Fruit fly (Drosophila melanogaster) whole organism, prepupa: ENCODE results near the gene Sema5c.

Source experiments
- Blimp-1 ChIP-seq: fragments of 200-800 bp; sonication (Bioruptor generic); optimal IDR thresholded peaks from 3 replicates; lab custom pipeline; 2017; ENCODE audit warnings: missing biosample characterization, missing genetic modification characterization, mild to moderate bottlenecking, moderate library complexity, missing genetic modification reagents
- CG10631 ChIP-seq: fragments of 200-800 bp; sonication (Bioruptor generic); optimal IDR thresholded peaks from 2 replicates; lab custom pipeline; 2016; ENCODE audit warnings: missing biosample characterization, missing genetic modification characterization
- CG10669 ChIP-seq: fragments of 200-800 bp; sonication (Bioruptor generic); optimal IDR thresholded peaks from 3 replicates; lab custom pipeline; 2018; ENCODE audit warnings: missing biosample characterization, mild to moderate bottlenecking, missing genetic modification characterization, moderate library complexity
- CG11294 ChIP-seq: fragments of 200-800 bp; sonication (Bioruptor generic); IDR thresholded peaks from 2 replicates; pipeline ENCODE4 v1.3.6; 2022; ENCODE audit warnings: missing biosample characterization, missing genetic modification characterization
- CG11902 ChIP-seq: fragments of 200-800 bp; sonication (Bioruptor generic); optimal IDR thresholded peaks from 3 replicates; lab custom pipeline; 2016; ENCODE audit warnings: missing biosample characterization, missing genetic modification characterization
- CG15336 ChIP-seq: fragments of 200-800 bp; sonication (Bioruptor generic); IDR thresholded peaks from 2 replicates; pipeline ENCODE4 v1.3.6; 2022; ENCODE audit warnings: missing biosample characterization, missing genetic modification characterization
- CG1621 ChIP-seq: fragments of 200-800 bp; sonication (Bioruptor generic); optimal IDR thresholded peaks from 3 replicates; lab custom pipeline; 2018; ENCODE audit warnings: missing biosample characterization, mild to moderate bottlenecking, missing genetic modification characterization
- CG31627 ChIP-seq: fragments of 200-800 bp; sonication (Bioruptor generic); optimal IDR thresholded peaks from 3 replicates; lab custom pipeline; 2016; ENCODE audit warnings: missing biosample characterization, missing genetic modification characterization
- CG32006 ChIP-seq: fragments of 200-800 bp; sonication (Bioruptor generic); optimal IDR thresholded peaks from 3 replicates; lab custom pipeline; 2017; ENCODE audit warnings: missing biosample characterization, mild to moderate bottlenecking, missing genetic modification characterization
- CG34406 ChIP-seq: fragments of 200-800 bp; sonication (Bioruptor generic); optimal IDR thresholded peaks from 3 replicates; lab custom pipeline; 2016; ENCODE audit warnings: missing biosample characterization, missing genetic modification characterization
- CG3919 ChIP-seq: fragments of 200-800 bp; sonication (Bioruptor generic); optimal IDR thresholded peaks from 3 replicates; lab custom pipeline; 2016; ENCODE audit warnings: missing biosample characterization, missing genetic modification characterization
- CG4318 ChIP-seq: fragments of 200-800 bp; sonication (Bioruptor generic); optimal IDR thresholded peaks from 3 replicates; lab custom pipeline; 2017; ENCODE audit warnings: missing biosample characterization, mild to moderate bottlenecking, missing genetic modification characterization
- CG6163 ChIP-seq: fragments of 200-800 bp; sonication (Bioruptor generic); IDR thresholded peaks from 3 replicates; pipeline ENCODE4 v1.3.6; 2022; ENCODE audit warnings: missing biosample characterization, missing genetic modification characterization
- CG6276 ChIP-seq: fragments of 200-800 bp; sonication (Bioruptor generic); optimal IDR thresholded peaks from 2 replicates; lab custom pipeline; 2017; ENCODE audit warnings: missing biosample characterization, mild to moderate bottlenecking, missing genetic modification characterization
- CG6792 ChIP-seq: fragments of 200-800 bp; sonication (Bioruptor generic); optimal IDR thresholded peaks from 3 replicates; lab custom pipeline; 2016; ENCODE audit warnings: missing biosample characterization, missing genetic modification characterization
- CG6808 ChIP-seq: fragments of 200-800 bp; sonication (Bioruptor generic); optimal IDR thresholded peaks from 3 replicates; lab custom pipeline; 2017; ENCODE audit warnings: missing biosample characterization, missing genetic modification characterization, mild to moderate bottlenecking, moderate library complexity, missing genetic modification reagents
- CG6854 ChIP-seq: fragments of 200-800 bp; sonication (Bioruptor generic); optimal IDR thresholded peaks from 2 replicates; lab custom pipeline; 2017; ENCODE audit warnings: missing biosample characterization, mild to moderate bottlenecking, missing genetic modification characterization
- CG7368 ChIP-seq: fragments of 200-800 bp; sonication (Bioruptor generic); optimal IDR thresholded peaks from 3 replicates; lab custom pipeline; 2016; ENCODE audit warnings: missing biosample characterization, missing genetic modification characterization
- CG8119 ChIP-seq: fragments of 200-800 bp; sonication (Bioruptor generic); IDR thresholded peaks from 3 replicates; pipeline ENCODE4 v1.3.6; 2022; ENCODE audit warnings: missing biosample characterization, missing genetic modification characterization
- CG8319 ChIP-seq: fragments of 200-800 bp; sonication (Bioruptor generic); optimal IDR thresholded peaks from 3 replicates; lab custom pipeline; 2016; ENCODE audit warnings: missing biosample characterization, missing genetic modification characterization
- CG8632 ChIP-seq: fragments of 200-800 bp; sonication (Bioruptor generic); optimal IDR thresholded peaks from 3 replicates; lab custom pipeline; 2016; ENCODE audit warnings: missing biosample characterization, missing genetic modification characterization
- CG9139 ChIP-seq: fragments of 200-800 bp; sonication (Bioruptor generic); optimal IDR thresholded peaks from 3 replicates; lab custom pipeline; 2017; ENCODE audit warnings: missing biosample characterization, mild to moderate bottlenecking, missing genetic modification characterization
- Eip75B ChIP-seq: fragments of 200-800 bp; sonication (Bioruptor generic); optimal IDR thresholded peaks from 3 replicates; lab custom pipeline; 2016; ENCODE audit warnings: missing biosample characterization, missing genetic modification characterization
- Eip78C ChIP-seq: fragments of 200-800 bp; sonication (Bioruptor generic); peaks from one replicate; lab custom pipeline; 2016; ENCODE audit warnings: missing biosample characterization, missing genetic modification characterization
- Ets96B ChIP-seq: fragments of 200-800 bp; optimal IDR thresholded peaks from 2 replicates; lab custom pipeline; 2019; ENCODE audit warnings: missing biosample characterization, mild to moderate bottlenecking, missing genetic modification characterization, moderate library complexity
- Gug ChIP-seq: fragments of 200-800 bp; sonication (Bioruptor generic); IDR thresholded peaks from 2 replicates; pipeline ENCODE4 v1.3.6; 2022; ENCODE audit warnings: missing biosample characterization, missing genetic modification characterization
- Hr38 ChIP-seq: sonication (Bioruptor generic); optimal IDR thresholded peaks from 2 replicates; lab custom pipeline; 2016; ENCODE audit warnings: missing biosample characterization, missing genetic modification characterization
- Hr39 ChIP-seq: fragments of 200-800 bp; sonication (Bioruptor generic); optimal IDR thresholded peaks from 2 replicates; lab custom pipeline; 2016; ENCODE audit warnings: missing biosample characterization, missing genetic modification characterization
- Hr4 ChIP-seq: fragments of 200-800 bp; sonication (Bioruptor generic); optimal IDR thresholded peaks from 3 replicates; lab custom pipeline; 2016; ENCODE audit warnings: missing biosample characterization, missing genetic modification characterization
- Lpt ChIP-seq: fragments of 200-800 bp; sonication (Bioruptor generic); optimal IDR thresholded peaks from 3 replicates; lab custom pipeline; 2016; ENCODE audit warnings: missing biosample characterization, missing genetic modification characterization
- Met ChIP-seq: fragments of 200-800 bp; sonication (Bioruptor generic); optimal IDR thresholded peaks from 3 replicates; lab custom pipeline; 2016; ENCODE audit warnings: missing biosample characterization, missing genetic modification characterization
- Smox ChIP-seq: fragments of 200-800 bp; sonication (Bioruptor generic); optimal IDR thresholded peaks from 3 replicates; lab custom pipeline; 2016; ENCODE audit warnings: missing biosample characterization, missing genetic modification characterization
- achi ChIP-seq: fragments of 200-800 bp; sonication (Bioruptor generic); optimal IDR thresholded peaks from 3 replicates; lab custom pipeline; 2016; ENCODE audit warnings: missing biosample characterization, missing genetic modification characterization
- cyc ChIP-seq: fragments of 200-800 bp; sonication (Bioruptor generic); optimal IDR thresholded peaks from 3 replicates; lab custom pipeline; 2016; ENCODE audit warnings: missing biosample characterization, missing genetic modification characterization
- dac ChIP-seq: fragments of 200-800 bp; sonication (Bioruptor generic); optimal IDR thresholded peaks from 2 replicates; lab custom pipeline; 2017; ENCODE audit warnings: missing biosample characterization, mild to moderate bottlenecking, missing genetic modification characterization
- dsx ChIP-seq: fragments of 200-800 bp; optimal IDR thresholded peaks from 3 replicates; lab custom pipeline; 2019; ENCODE audit warnings: missing biosample characterization, mild to moderate bottlenecking, missing genetic modification characterization, moderate library complexity; ENCODE audit not compliant: poor library complexity, severe bottlenecking
- esn ChIP-seq: fragments of 200-800 bp; sonication (Bioruptor generic); optimal IDR thresholded peaks from 2 replicates; lab custom pipeline; 2016; ENCODE audit warnings: missing biosample characterization, mild to moderate bottlenecking, missing genetic modification characterization, moderate library complexity
- fd59A ChIP-seq: fragments of 200-800 bp; sonication (Bioruptor generic); optimal IDR thresholded peaks from 2 replicates; lab custom pipeline; 2017; ENCODE audit warnings: missing biosample characterization, mild to moderate bottlenecking, missing genetic modification characterization, missing genetic modification reagents
- fd85E ChIP-seq: fragments of 200-800 bp; sonication (Bioruptor generic); optimal IDR thresholded peaks from 3 replicates; lab custom pipeline; 2016; ENCODE audit warnings: missing biosample characterization, missing genetic modification characterization
- net ChIP-seq: fragments of 200-800 bp; sonication (Bioruptor generic); optimal IDR thresholded peaks from 3 replicates; lab custom pipeline; 2016; ENCODE audit warnings: missing biosample characterization, missing genetic modification characterization
- pdm3 ChIP-seq: fragments of 200-800 bp; sonication (Bioruptor generic); optimal IDR thresholded peaks from 3 replicates; lab custom pipeline; 2016; ENCODE audit warnings: missing biosample characterization, missing genetic modification characterization
- salr ChIP-seq, 2 experiments: fragments of 200-800 bp; sonication (Bioruptor generic); optimal IDR thresholded peaks; 3 replicates each; lab custom pipeline; 2016 to 2018; ENCODE audit warnings: missing biosample characterization in 2 of 2, missing genetic modification characterization in 2 of 2, mild to moderate bottlenecking in 1 of 2
- spab ChIP-seq: fragments of 200-800 bp; sonication (Bioruptor generic); optimal IDR thresholded peaks from 2 replicates; lab custom pipeline; 2017; ENCODE audit warnings: missing biosample characterization, mild to moderate bottlenecking, missing genetic modification characterization, missing genetic modification reagents
- topi ChIP-seq: fragments of 200-800 bp; sonication (Bioruptor generic); optimal IDR thresholded peaks from 3 replicates; lab custom pipeline; 2016; ENCODE audit warnings: missing biosample characterization, missing genetic modification characterization
- vri ChIP-seq: fragments of 200-800 bp; sonication (Bioruptor generic); optimal IDR thresholded peaks from 3 replicates; lab custom pipeline; 2016; ENCODE audit warnings: missing biosample characterization, mild to moderate bottlenecking, missing genetic modification characterization

The Sema5c gene

dm6 chr3L:12058293-12058842 lies 23.3 kb downstream of the Sema5c start (continued):
- no peak for TF ChIP-seq Blimp-1
- peak; percentile 84 for TF ChIP-seq CG3919 (GFP tag; lab: Kevin White, UChicago)
- TF ChIP-seq net (GFP tag; lab: Kevin White, UChicago), result peak; percentile 1
- peak; percentile 67 for TF ChIP-seq CG1621 (tag; lab: Kevin White, UChicago)
- peak; percentile 64 for TF ChIP-seq CG15336
- peak; percentile 30 for TF ChIP-seq pdm3 (GFP tag; lab: Kevin White, UChicago)
- TF ChIP-seq CG8319, result no peak
- TF ChIP-seq CG7368, result peak; percentile 63
- TF ChIP-seq CG10669 (GFP tag; lab: Kevin White, UChicago), result peak; percentile 90
- peak; percentile 27 for TF ChIP-seq fd59A (GFP tag; lab: Kevin White, UChicago)
- TF ChIP-seq Ets96B, result peak; percentile 80

DNA sequence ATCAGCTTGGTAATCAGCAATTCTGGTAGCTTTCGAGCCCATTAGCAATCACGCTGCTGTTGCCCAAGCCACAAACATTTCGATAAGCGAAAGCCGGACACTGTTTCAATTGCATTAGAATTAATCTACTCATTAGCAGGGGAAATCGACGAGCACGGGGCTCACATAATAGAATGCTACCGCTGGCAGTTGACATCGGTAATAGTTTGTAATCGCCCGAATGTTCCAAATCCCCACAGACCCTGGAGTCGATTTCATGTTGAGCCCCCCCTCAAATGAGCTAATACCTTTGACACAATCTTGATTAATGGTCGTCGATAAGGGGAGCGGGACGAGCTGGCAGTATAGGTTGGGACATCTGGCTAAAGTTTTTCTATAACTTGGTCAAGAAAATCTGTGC lies 24.0 kb downstream of the Sema5c start:
- TF ChIP-seq vri (peak; percentile 2), topi (GFP tag; lab: Kevin White, UChicago) (no peak)

DNA sequence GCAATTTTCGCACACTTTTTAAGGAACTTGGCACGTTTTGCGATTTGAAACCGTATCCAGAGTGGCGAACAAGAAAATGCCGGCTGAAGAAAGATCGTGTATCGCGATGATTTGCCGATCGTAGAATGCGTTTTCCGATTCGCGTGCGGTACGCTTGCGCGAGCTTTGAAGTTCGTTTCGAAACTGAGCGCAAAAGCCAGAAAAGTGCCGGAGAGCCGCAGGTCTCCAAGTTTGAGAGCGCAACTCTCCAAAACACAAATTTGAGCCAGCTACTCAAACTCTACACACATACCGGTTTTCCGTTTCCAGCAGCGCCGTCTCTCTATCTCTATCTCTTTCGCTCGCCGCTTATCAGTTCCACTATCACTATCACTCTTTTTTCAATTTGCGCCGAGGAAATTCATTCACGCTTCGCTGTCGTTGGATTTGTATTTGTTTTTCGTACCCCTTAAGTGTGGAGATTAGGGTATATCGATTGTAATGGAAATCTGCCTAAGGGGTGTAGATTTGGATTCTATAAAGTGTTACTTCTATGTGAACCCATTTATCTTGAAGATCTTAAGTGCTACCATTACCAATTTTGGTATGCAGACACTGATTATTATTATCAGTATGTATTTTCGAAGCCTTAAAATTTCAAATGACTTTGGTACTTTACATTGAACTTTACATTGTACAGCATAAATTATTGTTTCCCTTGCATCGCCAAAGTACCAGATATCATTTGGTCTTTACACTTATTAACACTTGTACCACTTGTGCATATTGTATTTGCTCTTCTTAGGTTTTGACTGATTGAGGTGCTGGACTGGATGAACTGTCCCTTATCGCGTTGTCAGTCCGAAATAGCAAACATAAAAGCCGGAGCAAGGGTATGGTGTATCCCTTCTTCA lies 25.1 kb downstream of the Sema5c start:
- no peak for TF ChIP-seq dac (GFP tag; lab: Kevin White, UChicago)
- TF ChIP-seq achi (GFP tag; lab: Kevin White, UChicago), result peak; percentile 50
- TF ChIP-seq salr (GFP tag; optimal IDR thresholded peaks at IDR 0.05; lab: Kevin White, UChicago), result peak in 1 of 2 experiments; percentile 68
- TF ChIP-seq cyc (GFP tag; lab: Kevin White, UChicago), result peak; percentile 52
- TF ChIP-seq Met (GFP tag; lab: Kevin White, UChicago), result peak; percentile 26
- peak; percentile 73 for TF ChIP-seq CG10669 (GFP tag; lab: Kevin White, UChicago)
- TF ChIP-seq Hr38, result no peak
- peak; percentile 67 for TF ChIP-seq CG6163 (GFP tag; lab: Robert Waterston, UW)
- peak; percentile 0 for TF ChIP-seq CG31627 (GFP tag; lab: Kevin White, UChicago)
- TF ChIP-seq CG8119 (GFP tag; lab: Robert Waterston, UW), result peak; percentile 46; the same call in 1 of the 3 replicates
- no peak for TF ChIP-seq CG11294 (GFP tag; lab: Robert Waterston, UW)
- TF ChIP-seq CG34406, result peak; percentile 3
- no peak for TF ChIP-seq Lpt (GFP tag; lab: Kevin White, UChicago)
- no peak for TF ChIP-seq CG8319
- peak; percentile 89 for TF ChIP-seq Eip78C (GFP tag; lab: Kevin White, UChicago)
- peak; percentile 58 for TF ChIP-seq spab (GFP tag; lab: Kevin White, UChicago)
- peak; percentile 46 for TF ChIP-seq fd59A (GFP tag; lab: Kevin White, UChicago)
- no peak for TF ChIP-seq CG9139 (GFP tag; lab: Kevin White, UChicago)
- peak; percentile 37 for TF ChIP-seq CG4318
- TF ChIP-seq Blimp-1, result peak; percentile 3
- TF ChIP-seq esn (GFP tag; lab: Kevin White, UChicago), result peak; percentile 44
- peak; percentile 32 for TF ChIP-seq CG6792 (GFP tag; lab: Kevin White, UChicago)
- TF ChIP-seq Hr4 (GFP tag; lab: Kevin White, UChicago), result peak; percentile 60
- TF ChIP-seq fd85E (GFP tag; lab: Kevin White, UChicago), result no peak
- TF ChIP-seq CG6808 (GFP tag; lab: Kevin White, UChicago), result peak; percentile 30
- peak; percentile 59 for TF ChIP-seq CG10631
- TF ChIP-seq CG32006 (GFP tag; lab: Kevin White, UChicago), result peak; percentile 79
- TF ChIP-seq net (GFP tag; lab: Kevin White, UChicago), result peak; percentile 55
- peak; percentile 14 for TF ChIP-seq Hr39 (GFP tag; lab: Kevin White, UChicago)
- TF ChIP-seq Gug (GFP tag; lab: Robert Waterston, UW), result peak; percentile 20; the same call in 1 of the 2 replicates
- peak; percentile 5 for TF ChIP-seq CG8632 (GFP tag; lab: Kevin White, UChicago)
- no peak for TF ChIP-seq Smox (GFP tag; lab: Kevin White, UChicago)
- TF ChIP-seq CG11902 (GFP tag; lab: Kevin White, UChicago), result peak; percentile 47
- peak; percentile 43 for TF ChIP-seq CG6854
- TF ChIP-seq CG6276, result peak; percentile 24
- peak; percentile 16 for TF ChIP-seq dsx
- TF ChIP-seq CG7368, result peak; percentile 56
- peak; percentile 66 for TF ChIP-seq Eip75B (GFP tag; lab: Kevin White, UChicago)
